Fruit fly (Drosophila melanogaster): ENCODE data around the gene CG17271.

The CG17271 gene

dm6 chr3R:20834770-20835183 is 13.1 kb upstream of the CG17271 start (continued):
- no peak for TF ChIP-seq dmrt11E (tag; optimal IDR thresholded peaks at IDR 0.05)
- TF ChIP-seq zf30C (GFP tag; optimal IDR thresholded peaks at IDR 0.05), result no peak
- TF ChIP-seq tgo (GFP tag; IDR thresholded peaks at IDR 0.05), result no peak
- TF ChIP-seq CG9932 (GFP tag; IDR thresholded peaks at IDR 0.05), result no peak
- no peak for TF ChIP-seq zen (tag; optimal IDR thresholded peaks at IDR 0.05)
- TF ChIP-seq CG17912 (GFP tag; optimal IDR thresholded peaks at IDR 0.05), result no peak
- TF ChIP-seq toy (GFP tag; IDR thresholded peaks at IDR 0.05), result no peak
- TF ChIP-seq slp2 (GFP tag; optimal IDR thresholded peaks at IDR 0.05), result no peak
- TF ChIP-seq HHEX (GFP tag; optimal IDR thresholded peaks at IDR 0.05), result peak; percentile 63
- no peak for TF ChIP-seq crp (GFP tag; optimal IDR thresholded peaks at IDR 0.05)
- TF ChIP-seq CG10274 (GFP tag; optimal IDR thresholded peaks at IDR 0.05), result no peak
- TF ChIP-seq Mrtf (GFP tag; IDR thresholded peaks at IDR 0.05), result no peak
- no peak for TF ChIP-seq CG8388 (GFP tag; optimal IDR thresholded peaks at IDR 0.05)
- TF ChIP-seq CG12769 (tag; optimal IDR thresholded peaks at IDR 0.05), result peak; percentile 83
- no peak for TF ChIP-seq lov (optimal IDR thresholded peaks at IDR 0.05)
- TF ChIP-seq lov (GFP tag; IDR thresholded peaks at IDR 0.05), result no peak
- TF ChIP-seq Nf-YC (tag; optimal IDR thresholded peaks at IDR 0.05), result no peak
- TF ChIP-seq CG3407 (GFP tag; optimal IDR thresholded peaks at IDR 0.05), result peak; percentile 44
- TF ChIP-seq CG7357 (GFP tag; IDR thresholded peaks at IDR 0.05), result 0 out of 3 replicates have a peak, but pooled peaks have one; percentile 28
- peak; percentile 40 for TF ChIP-seq CG18599 (GFP tag; optimal IDR thresholded peaks at IDR 0.05)
- TF ChIP-seq ash1 (GFP tag; optimal IDR thresholded peaks at IDR 0.05), result peak; percentile 13
- TF ChIP-seq CG6791 (GFP tag; IDR thresholded peaks at IDR 0.05; ENCODE audit: partially characterized antibody), result no peak
- TF ChIP-seq CG16779 (GFP tag; IDR thresholded peaks at IDR 0.05), result no peak
- no peak for TF ChIP-seq YL-1 (GFP tag; optimal IDR thresholded peaks at IDR 0.05)
- no peak for TF ChIP-seq CG5953 (GFP tag; IDR thresholded peaks at IDR 0.05)
- no peak for TF ChIP-seq CG8478 (optimal IDR thresholded peaks at IDR 0.05)
- no peak for TF ChIP-seq MESR4 (GFP tag; optimal IDR thresholded peaks at IDR 0.05)
- TF ChIP-seq CG16813 (GFP tag; IDR thresholded peaks at IDR 0.05; ENCODE audit: partially characterized antibody), result no peak
- no peak for TF ChIP-seq CG14667 (GFP tag; IDR thresholded peaks at IDR 0.05)
- TF ChIP-seq gfzf (GFP tag; optimal IDR thresholded peaks at IDR 0.05), result no peak
- TF ChIP-seq CG12236 (GFP tag; optimal IDR thresholded peaks at IDR 0.05), result peak; percentile 6
- TF ChIP-seq CG7786 (GFP tag; optimal IDR thresholded peaks at IDR 0.05), result no peak
- peak; percentile 32 for TF ChIP-seq CG2120 (GFP tag; optimal IDR thresholded peaks at IDR 0.05)
- no peak for TF ChIP-seq gsb (GFP tag; IDR thresholded peaks at IDR 0.05)
- peak; percentile 66 for TF ChIP-seq CG17359 (tag; optimal IDR thresholded peaks at IDR 0.05)
- TF ChIP-seq dmrt99B (tag; optimal IDR thresholded peaks at IDR 0.05), result peak; percentile 36
- no peak for TF ChIP-seq lmd (GFP tag; IDR thresholded peaks at IDR 0.05)
- TF ChIP-seq sens-2 (GFP tag; IDR thresholded peaks at IDR 0.05), result no peak
- no peak for TF ChIP-seq CG4854 (GFP tag; optimal IDR thresholded peaks at IDR 0.05)
- TF ChIP-seq CG4282 (GFP tag; optimal IDR thresholded peaks at IDR 0.05), result no peak
- TF ChIP-seq CG11085 (GFP tag; IDR thresholded peaks at IDR 0.05), result no peak
- TF ChIP-seq CG17568 (GFP tag; optimal IDR thresholded peaks at IDR 0.05), result peak; percentile 85
- peak; percentile 34 for TF ChIP-seq CG12659 (GFP tag; optimal IDR thresholded peaks at IDR 0.05)
- TF ChIP-seq ind (GFP tag; optimal IDR thresholded peaks at IDR 0.05), result no peak
- TF ChIP-seq Kr (GFP tag; optimal IDR thresholded peaks at IDR 0.05), result no peak
- no peak for TF ChIP-seq sob (GFP tag; IDR thresholded peaks at IDR 0.05)
- peak; percentile 55 for TF ChIP-seq Blimp-1 (GFP tag; optimal IDR thresholded peaks at IDR 0.05)
- TF ChIP-seq CG4404 (GFP tag; IDR thresholded peaks at IDR 0.05), result no peak
- TF ChIP-seq chm (GFP tag; IDR thresholded peaks at IDR 0.05), result no peak
- TF ChIP-seq Camta (GFP tag; optimal IDR thresholded peaks at IDR 0.05), result no peak
- no peak for TF ChIP-seq Hmx (GFP tag; optimal IDR thresholded peaks at IDR 0.05)
- peak; percentile 69 for TF ChIP-seq unpg (GFP tag; optimal IDR thresholded peaks at IDR 0.05)
